In genomic region chrV:14725409-14725808, ce11 we compare ENCODE assay signal across 5 worm cellular contexts.
TF ChIP-seq lines count a peak whose summit lies in the region.

No protein-coding gene starts in this region.

TF ChIP-seq in whole organism, L1 larva, 84 proteins besides CTCF, POLR2A, EP300 and RAD21:
- TF ChIP-seq ama-1 (optimal IDR thresholded peaks at IDR 0.05; lab: Kevin White, UChicago) (no peak), lsy-2 (tag; optimal IDR thresholded peaks at IDR 0.05; lab: Kevin White, UChicago) (peak in 1 of 2 experiments; percentile 8), efl-1 (optimal IDR thresholded peaks at IDR 0.05; lab: Kevin White, UChicago) (no peak), efl-1 (GFP tag; optimal IDR thresholded peaks at IDR 0.05 in 1 of 2; lab: Kevin White, UChicago) (no peak), elt-3 (tag; optimal IDR thresholded peaks at IDR 0.05; lab: Kevin White, UChicago) (peak in 2 of 6 experiments; percentile 4 to 28), tlp-1 (tag; optimal IDR thresholded peaks at IDR 0.05; lab: Kevin White, UChicago) (no peak), zag-1 (tag; optimal IDR thresholded peaks at IDR 0.05; lab: Kevin White, UChicago) (no peak), blmp-1 (tag; optimal IDR thresholded peaks at IDR 0.05; lab: Kevin White, UChicago) (peak; percentile 70), dpl-1 (GFP tag; optimal IDR thresholded peaks at IDR 0.05; lab: Kevin White, UChicago) (peak in 1 of 3 experiments; percentile 24), lin-35 (GFP tag; optimal IDR thresholded peaks at IDR 0.05; lab: Kevin White, UChicago) (peak in 1 of 2 experiments; percentile 20), aha-1 (tag; optimal IDR thresholded peaks at IDR 0.05; lab: Kevin White, UChicago) (no peak), snpc-4 (tag; optimal IDR thresholded peaks at IDR 0.05; lab: Kevin White, UChicago) (no peak), fkh-10 (GFP tag; optimal IDR thresholded peaks at IDR 0.05; lab: Kevin White, UChicago) (no peak), grh-1 (GFP tag; IDR thresholded peaks at IDR 0.05; lab: Robert Waterston, UW) (no peak), nhr-20 (tag; optimal IDR thresholded peaks at IDR 0.05; lab: Kevin White, UChicago) (peak; percentile 52), nhr-85 (tag; lab: Kevin White, UChicago) (peak; percentile 92), nhr-71 (tag; optimal IDR thresholded peaks at IDR 0.05; lab: Kevin White, UChicago) (peak; percentile 29), snu-23 (GFP tag; optimal IDR thresholded peaks at IDR 0.05; lab: Kevin White, UChicago) (peak; percentile 31), unc-86 (tag; optimal IDR thresholded peaks at IDR 0.05; lab: Kevin White, UChicago) (no peak)

TF ChIP-seq in whole organism, L2 larva, 48 proteins besides CTCF, POLR2A, EP300 and RAD21:
- TF ChIP-seq lin-11 (tag; optimal IDR thresholded peaks at IDR 0.05; lab: Kevin White, UChicago) (no peak), sma-9 (GFP tag; optimal IDR thresholded peaks at IDR 0.05; lab: Kevin White, UChicago) (peak; percentile 77), sma-9 (tag; optimal IDR thresholded peaks at IDR 0.05; lab: Kevin White, UChicago) (no peak), sma-3 (GFP tag; optimal IDR thresholded peaks at IDR 0.05; lab: Kevin White, UChicago) (peak; percentile 19), nhr-21 (tag; optimal IDR thresholded peaks at IDR 0.05; lab: Kevin White, UChicago) (peak; percentile 42)

TF ChIP-seq in whole organism, L3 larva, 47 proteins besides CTCF, POLR2A, EP300 and RAD21:
- TF ChIP-seq pha-4 (tag; optimal IDR thresholded peaks at IDR 0.05; lab: Kevin White, UChicago) (no peak), nhr-43 (tag; optimal IDR thresholded peaks at IDR 0.05; lab: Kevin White, UChicago; ENCODE audit: poor library complexity, severe bottlenecking) (peak; percentile 57)

TF ChIP-seq in whole organism, L4 larva, 104 proteins besides CTCF, POLR2A, EP300 and RAD21:
- TF ChIP-seq nhr-48 (tag; optimal IDR thresholded peaks at IDR 0.05; lab: Kevin White, UChicago): peak; percentile 91
- TF ChIP-seq lir-3 (tag; optimal IDR thresholded peaks at IDR 0.05; lab: Kevin White, UChicago): no peak
- TF ChIP-seq dmd-6 (GFP tag; IDR thresholded peaks at IDR 0.05; lab: Robert Waterston, UW): peak; percentile 51
- TF ChIP-seq zip-2 (tag; optimal IDR thresholded peaks at IDR 0.05; lab: Kevin White, UChicago): no peak
- peak; percentile 59 for TF ChIP-seq nhr-28 (tag; optimal IDR thresholded peaks at IDR 0.05; lab: Kevin White, UChicago)
- no peak for TF ChIP-seq ceh-28 (tag; optimal IDR thresholded peaks at IDR 0.05; lab: Kevin White, UChicago)
- TF ChIP-seq daf-12 (tag; optimal IDR thresholded peaks at IDR 0.05; lab: Kevin White, UChicago): no peak
- TF ChIP-seq ztf-7 (tag; optimal IDR thresholded peaks at IDR 0.05; lab: Kevin White, UChicago): no peak
- TF ChIP-seq hlh-30 (tag; optimal IDR thresholded peaks at IDR 0.05; lab: Kevin White, UChicago; ENCODE audit: insufficient read depth): no peak
- TF ChIP-seq lin-15B (tag; optimal IDR thresholded peaks at IDR 0.05; lab: Kevin White, UChicago): no peak
- no peak for TF ChIP-seq Y105C5A.15 (GFP tag; IDR thresholded peaks at IDR 0.05; lab: Robert Waterston, UW)
- no peak for TF ChIP-seq pha-4 (GFP tag; IDR thresholded peaks at IDR 0.05; lab: Robert Waterston, UW)
- TF ChIP-seq pha-4 (tag; optimal IDR thresholded peaks at IDR 0.05; lab: Kevin White, UChicago): no peak
- TF ChIP-seq snpc-1.2 (GFP tag; IDR thresholded peaks at IDR 0.05; lab: Robert Waterston, UW): no peak
- TF ChIP-seq egl-27 (tag; optimal IDR thresholded peaks at IDR 0.05; lab: Kevin White, UChicago): no peak
- no peak for TF ChIP-seq nhr-11 (tag; optimal IDR thresholded peaks at IDR 0.05; lab: Kevin White, UChicago)
- peak; percentile 3 for TF ChIP-seq mxl-3 (GFP tag; optimal IDR thresholded peaks at IDR 0.05; lab: Kevin White, UChicago)
- TF ChIP-seq lin-39 (tag; optimal IDR thresholded peaks at IDR 0.05; lab: Kevin White, UChicago): no peak
- TF ChIP-seq ceh-82 (tag; optimal IDR thresholded peaks at IDR 0.05; lab: Kevin White, UChicago): no peak
- TF ChIP-seq ceh-20 (GFP tag; IDR thresholded peaks at IDR 0.05; lab: Robert Waterston, UW): no peak
- TF ChIP-seq nhr-41 (GFP tag; IDR thresholded peaks at IDR 0.05; lab: Robert Waterston, UW): no peak
- no peak for TF ChIP-seq daf-16 (GFP tag; optimal IDR thresholded peaks at IDR 0.05; lab: Kevin White, UChicago)
- no peak for TF ChIP-seq daf-16 (tag; optimal IDR thresholded peaks at IDR 0.05; lab: Kevin White, UChicago)

TF ChIP-seq in whole organism, young adult, 124 proteins besides CTCF, POLR2A, EP300 and RAD21:
- TF ChIP-seq aptf-3 (GFP tag; IDR thresholded peaks at IDR 0.05; lab: Robert Waterston, UW) (no peak), dox-1 (GFP tag; IDR thresholded peaks at IDR 0.05; lab: Robert Waterston, UW) (no peak), somi-1 (GFP tag; optimal IDR thresholded peaks at IDR 0.05; lab: Kevin White, UChicago) (peak; percentile 76)
